Worm (Caenorhabditis elegans) whole organism, L2 larva: ENCODE data around the gene F23D12.2.

ENCODE experiments used
- C34F6.9 ChIP-seq: fragments of 150-350 bp; optimal IDR thresholded peaks from 2 replicates; lab custom pipeline; 2014; ENCODE audit warnings: missing biosample characterization, missing genetic modification characterization
- F13H6.1 ChIP-seq: sonication (generic microtip); optimal IDR thresholded peaks from 2 replicates; lab custom pipeline; 2016; ENCODE audit warnings: missing genetic modification characterization, missing compliant biosample characterization
- R02D3.7 ChIP-seq: fragments of 150-350 bp; optimal IDR thresholded peaks from 2 replicates; lab custom pipeline; 2014; ENCODE audit warnings: missing biosample characterization, missing genetic modification characterization
- Y55F3AM.14 ChIP-seq: fragments of 200-800 bp; sonication (Bioruptor generic); optimal IDR thresholded peaks from 2 replicates; lab custom pipeline; 2018; ENCODE audit warnings: mild to moderate bottlenecking, missing genetic modification characterization, missing compliant biosample characterization
- ZK546.5 ChIP-seq: sonication (generic microtip); optimal IDR thresholded peaks from 2 replicates; lab custom pipeline; 2017; ENCODE audit warnings: missing biosample characterization, missing genetic modification characterization
- alr-1 ChIP-seq: fragments of 150-350 bp; optimal IDR thresholded peaks from 2 replicates; lab custom pipeline; 2014; ENCODE audit warnings: missing biosample characterization, missing genetic modification characterization
- aly-2 ChIP-seq: fragments of 150-350 bp; optimal IDR thresholded peaks from 2 replicates; lab custom pipeline; 2014; ENCODE audit warnings: missing biosample characterization, missing genetic modification characterization
- ama-1 ChIP-seq: fragments of 150-350 bp; optimal IDR thresholded peaks from 2 replicates; lab custom pipeline; 2018; ENCODE audit warnings: inconsistent platforms
- blmp-1 ChIP-seq: sonication (generic microtip); optimal IDR thresholded peaks from 2 replicates; lab custom pipeline; 2017; ENCODE audit warnings: missing genetic modification characterization, mild to moderate bottlenecking, missing compliant biosample characterization, antibody characterized with exemption, moderate library complexity; ENCODE audit not compliant: insufficient read depth
- crh-2 ChIP-seq: sonication (generic microtip); optimal IDR thresholded peaks from 2 replicates; lab custom pipeline; 2017; ENCODE audit warnings: missing biosample characterization, missing genetic modification characterization
- dmd-4 ChIP-seq: sonication (generic microtip); optimal IDR thresholded peaks from 2 replicates; lab custom pipeline; 2017; ENCODE audit warnings: missing biosample characterization, missing genetic modification characterization
- gmeb-1 ChIP-seq: fragments of 150-350 bp; optimal IDR thresholded peaks from 2 replicates; lab custom pipeline; 2014; ENCODE audit warnings: missing biosample characterization, missing genetic modification characterization
- lin-13 ChIP-seq: fragments of 150-350 bp; optimal IDR thresholded peaks from 2 replicates; lab custom pipeline; 2014; ENCODE audit warnings: missing biosample characterization, missing genetic modification reagents, missing genetic modification characterization
- lsy-2 ChIP-seq, 2 experiments: fragments of 150-350 bp in 1 of 2; sonication (generic microtip) in 1 of 2; optimal IDR thresholded peaks; 2 replicates each; lab custom pipeline; 2014 to 2017; ENCODE audit warnings: missing biosample characterization in 2 of 2, missing genetic modification characterization in 2 of 2
- mab-5 ChIP-seq: fragments of 150-350 bp; optimal IDR thresholded peaks from 2 replicates; lab custom pipeline; 2014; ENCODE audit warnings: missing biosample characterization, missing genetic modification characterization
- mbf-1 ChIP-seq: sonication (generic microtip); optimal IDR thresholded peaks from 2 replicates; lab custom pipeline; 2017; ENCODE audit warnings: missing biosample characterization, missing genetic modification characterization
- mdl-1 ChIP-seq, 2 experiments: fragments of 150-350 bp in 1 of 2; sonication (generic microtip) in 1 of 2; optimal IDR thresholded peaks; 2 replicates each; lab custom pipeline; 2017; ENCODE audit warnings: missing biosample characterization in 2 of 2, missing genetic modification characterization in 2 of 2
- nhr-10 ChIP-seq: sonication (generic microtip); optimal IDR thresholded peaks from 2 replicates; lab custom pipeline; 2017; ENCODE audit warnings: missing biosample characterization, missing genetic modification characterization
- nhr-11 ChIP-seq: fragments of 150-350 bp; optimal IDR thresholded peaks from 2 replicates; lab custom pipeline; 2014; ENCODE audit warnings: missing biosample characterization, missing genetic modification characterization
- nhr-12 ChIP-seq: fragments of 150-350 bp; optimal IDR thresholded peaks from 2 replicates; lab custom pipeline; 2014; ENCODE audit warnings: missing biosample characterization, missing genetic modification characterization
- nhr-23 ChIP-seq: fragments of 150-350 bp; optimal IDR thresholded peaks from 2 replicates; lab custom pipeline; 2014; ENCODE audit warnings: missing biosample characterization, missing genetic modification reagents, missing genetic modification characterization
- nhr-25 ChIP-seq: fragments of 150-350 bp; sonication (generic microtip); optimal IDR thresholded peaks from 3 replicates; lab custom pipeline; 2014; ENCODE audit warnings: missing biosample characterization, missing genetic modification characterization
- nhr-6 ChIP-seq: fragments of 150-350 bp; optimal IDR thresholded peaks from 2 replicates; lab custom pipeline; 2014; ENCODE audit warnings: missing biosample characterization, missing genetic modification characterization
- nhr-77 ChIP-seq: fragments of 150-350 bp; optimal IDR thresholded peaks from 2 replicates; lab custom pipeline; 2014; ENCODE audit warnings: missing biosample characterization, missing genetic modification characterization
- peb-1 ChIP-seq: fragments of 150-350 bp; optimal IDR thresholded peaks from 2 replicates; lab custom pipeline; 2014; ENCODE audit warnings: missing biosample characterization, missing genetic modification characterization
- sem-4 ChIP-seq: fragments of 150-350 bp; optimal IDR thresholded peaks from 2 replicates; lab custom pipeline; 2014; ENCODE audit warnings: missing biosample characterization, missing genetic modification reagents, missing genetic modification characterization
- skn-1 ChIP-seq: sonication (generic microtip); optimal IDR thresholded peaks from 2 replicates; lab custom pipeline; 2017; ENCODE audit warnings: missing biosample characterization, missing genetic modification characterization
- sma-3 ChIP-seq: sonication (generic microtip); optimal IDR thresholded peaks from 2 replicates; lab custom pipeline; 2016; ENCODE audit warnings: missing genetic modification reagents, missing genetic modification characterization, missing compliant biosample characterization
- unc-39 ChIP-seq: fragments of 150-350 bp; optimal IDR thresholded peaks from 2 replicates; lab custom pipeline; 2014; ENCODE audit warnings: missing biosample characterization, missing genetic modification characterization
- unc-55 ChIP-seq: fragments of 150-350 bp; sonication (generic microtip); optimal IDR thresholded peaks from 3 replicates; lab custom pipeline; 2014; ENCODE audit warnings: missing biosample characterization, missing genetic modification reagents, missing genetic modification characterization
- zag-1 ChIP-seq: fragments of 150-350 bp; optimal IDR thresholded peaks from 2 replicates; lab custom pipeline; 2014; ENCODE audit warnings: missing biosample characterization, missing genetic modification characterization
- ztf-1 ChIP-seq: fragments of 200-800 bp; sonication (Bioruptor generic); conservative IDR thresholded peaks from 2 replicates; pipeline ENCODE4 v1.3.6; 2022; ENCODE audit warnings: missing genetic modification characterization, missing compliant biosample characterization
- ztf-11 ChIP-seq: sonication (generic microtip); optimal IDR thresholded peaks from 2 replicates; lab custom pipeline; 2017; ENCODE audit warnings: missing biosample characterization, missing genetic modification characterization
- ztf-4 ChIP-seq: fragments of 150-350 bp; optimal IDR thresholded peaks from 2 replicates; lab custom pipeline; 2014; ENCODE audit warnings: missing biosample characterization, missing genetic modification characterization

Gene F23D12.2

ce11 chrX:14421529-14421982 lies at the start of gene F23D12.2:
Gene F23D12.2, minus strand, starts transcription at chrX:14421579.
- TF ChIP-seq nhr-11 (no peak), ztf-4 (tag; lab: Kevin White, UChicago) (no peak), mab-5 (tag; lab: Kevin White, UChicago) (no peak), gmeb-1 (tag; lab: Kevin White, UChicago) (no peak), zag-1 (tag; lab: Kevin White, UChicago) (no peak), ama-1 (no peak), crh-2 (tag; lab: Kevin White, UChicago) (no peak), dmd-4 (tag; lab: Kevin White, UChicago) (no peak)

- no peak for TF ChIP-seq C34F6.9
- no peak for TF ChIP-seq aly-2
- TF ChIP-seq ztf-11 (tag; lab: Kevin White, UChicago), result no peak
- no peak for TF ChIP-seq nhr-12
- no peak for TF ChIP-seq R02D3.7 (tag; lab: Kevin White, UChicago)
- no peak for TF ChIP-seq unc-55 (GFP tag; lab: Kevin White, UChicago)
- TF ChIP-seq, all 48 proteins: peak for 0
These were observed 49.3 kb upstream of the F23D12.2 start, which contains the start of gene M163.10 for ce11 chrX:14470687-14471086. Gene M163.10, plus strand, starts transcription at chrX:14470987.

ce11 chrX:14469284-14469683 lies 47.9 kb upstream of the F23D12.2 start, which contains the start of gene M163.9:
Gene M163.9, plus strand, starts transcription at chrX:14469584.
- TF ChIP-seq unc-55 (GFP tag; lab: Kevin White, UChicago) (no peak), skn-1 (tag; lab: Kevin White, UChicago) (no peak), peb-1 (tag; lab: Kevin White, UChicago) (no peak), nhr-77 (tag; lab: Kevin White, UChicago) (no peak), mab-5 (tag; lab: Kevin White, UChicago) (no peak), lin-13 (GFP tag; lab: Kevin White, UChicago) (no peak), mbf-1 (tag; lab: Kevin White, UChicago) (no peak), ZK546.5 (tag; lab: Kevin White, UChicago) (no peak), sma-3 (GFP tag; lab: Kevin White, UChicago) (no peak), unc-39 (tag; lab: Kevin White, UChicago) (no peak), nhr-10 (tag; lab: Kevin White, UChicago) (no peak), sem-4 (tag; lab: Kevin White, UChicago) (no peak), lsy-2 (tag; optimal IDR thresholded peaks at IDR 0.05; lab: Kevin White, UChicago) (no peak), nhr-25 (no peak), nhr-11 (no peak), dmd-4 (tag; lab: Kevin White, UChicago) (no peak), alr-1 (tag; lab: Kevin White, UChicago) (no peak), F13H6.1 (tag; lab: Kevin White, UChicago) (no peak), R02D3.7 (tag; lab: Kevin White, UChicago) (no peak), nhr-23 (tag; lab: Kevin White, UChicago) (no peak)

DNA sequence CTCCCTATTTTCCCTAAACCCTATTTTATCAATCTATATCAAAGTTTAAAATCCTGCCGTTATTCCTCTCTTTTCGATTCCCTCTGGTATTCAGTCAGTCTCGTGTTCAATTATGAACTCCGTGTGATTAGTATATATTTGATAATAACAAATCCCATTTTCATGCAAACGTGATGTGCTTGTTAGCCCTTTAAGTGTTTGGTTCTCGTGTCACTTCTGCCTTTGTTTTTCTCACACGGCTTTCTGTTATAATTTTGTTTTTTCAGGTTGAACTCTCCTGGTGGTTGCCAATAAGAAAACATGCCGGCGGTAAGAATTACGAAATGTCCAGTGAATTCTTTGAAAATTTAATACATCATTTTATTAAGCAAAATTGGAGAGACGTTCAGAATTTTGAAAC lies 45.2 kb upstream of the F23D12.2 start, which contains the start of gene M163.21:
TSS of gene M163.21 (plus strand) at position 301 of the 400 bp plus-strand sequence.
- TF ChIP-seq blmp-1 (tag; lab: Kevin White, UChicago), result no peak
- TF ChIP-seq Y55F3AM.14 (GFP tag; lab: Kevin White, UChicago), result no peak
- no peak for TF ChIP-seq nhr-10 (tag; lab: Kevin White, UChicago)
- no peak for TF ChIP-seq mdl-1 (tag; optimal IDR thresholded peaks at IDR 0.05; lab: Kevin White, UChicago)
- TF ChIP-seq F13H6.1 (tag; lab: Kevin White, UChicago), result no peak
- no peak for TF ChIP-seq ztf-1 (GFP tag; lab: Robert Waterston, UW)
- TF ChIP-seq nhr-6 (tag; lab: Kevin White, UChicago), result no peak
- TF ChIP-seq nhr-23 (tag; lab: Kevin White, UChicago), result no peak
- no peak for TF ChIP-seq gmeb-1 (tag; lab: Kevin White, UChicago)
- no peak for TF ChIP-seq mab-5 (tag; lab: Kevin White, UChicago)
- TF ChIP-seq alr-1 (tag; lab: Kevin White, UChicago), result no peak
- no peak for TF ChIP-seq sma-3 (GFP tag; lab: Kevin White, UChicago)
- TF ChIP-seq lin-13 (GFP tag; lab: Kevin White, UChicago), result no peak
- TF ChIP-seq nhr-77 (tag; lab: Kevin White, UChicago), result no peak
- no peak for TF ChIP-seq ztf-11 (tag; lab: Kevin White, UChicago)
